Worm (Caenorhabditis elegans) whole organism, L3 larva: ENCODE measurements around the gene sssh-1.

ENCODE experiments used
- fkh-10 ChIP-seq: sonication (generic microtip); optimal IDR thresholded peaks from 2 replicates; lab custom pipeline; 2017; ENCODE audit warnings: missing biosample characterization, missing genetic modification reagents, missing genetic modification characterization
- nhr-28 ChIP-seq: fragments of 150-350 bp; optimal IDR thresholded peaks from 2 replicates; lab custom pipeline; 2014; ENCODE audit warnings: missing biosample characterization, missing genetic modification characterization

DNA sequence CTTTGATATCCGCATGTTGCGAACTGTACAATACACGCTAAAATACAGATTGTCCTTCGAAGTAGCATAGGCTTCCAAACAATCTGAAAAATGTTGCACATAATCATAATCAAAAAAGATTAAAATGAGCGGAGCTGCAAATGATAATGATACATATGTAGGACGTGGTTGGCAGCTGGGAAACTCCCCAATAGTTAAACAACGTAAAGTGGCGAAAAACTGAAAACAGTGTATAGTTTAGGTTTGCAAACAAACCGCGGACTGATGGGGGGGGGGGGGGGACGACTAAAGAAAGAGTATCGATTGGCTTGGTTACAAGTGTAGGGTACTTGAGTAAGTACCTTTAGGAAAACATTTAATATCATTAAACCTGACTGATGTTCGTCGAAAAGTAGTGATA lies 29.4 kb downstream of the sssh-1 start, which contains the start of gene hex-5:
- TF ChIP-seq nhr-28 (tag; lab: Kevin White, UChicago) (no peak), fkh-10 (GFP tag; lab: Kevin White, UChicago) (no peak)
